Worm (Caenorhabditis elegans) whole organism, L1 larva: ENCODE data around the gene srsy-2.

Experiments used
- C16A3.4 ChIP-seq: fragments of 150-350 bp; optimal IDR thresholded peaks from 2 replicates; lab custom pipeline; 2014; ENCODE audit warnings: missing biosample characterization, missing genetic modification characterization
- F16B12.6 ChIP-seq: fragments of 150-350 bp; optimal IDR thresholded peaks from 2 replicates; lab custom pipeline; 2014; ENCODE audit warnings: missing biosample characterization, missing genetic modification characterization
- alr-1 ChIP-seq: fragments of 200-800 bp; sonication (Bioruptor generic); optimal IDR thresholded peaks from 2 replicates; lab custom pipeline; 2018; ENCODE audit warnings: borderline replicate concordance, mild to moderate bottlenecking, missing genetic modification characterization, missing compliant biosample characterization
- ama-1 ChIP-seq: fragments of 150-350 bp; optimal IDR thresholded peaks from 2 replicates; lab custom pipeline; 2014
- blmp-1 ChIP-seq: fragments of 150-350 bp; optimal IDR thresholded peaks from 2 replicates; lab custom pipeline; 2014; ENCODE audit warnings: missing biosample characterization, missing genetic modification characterization
- ceh-63 ChIP-seq: fragments of 200-800 bp; sonication (Bioruptor generic); optimal IDR thresholded peaks from 2 replicates; lab custom pipeline; 2018; ENCODE audit warnings: mild to moderate bottlenecking, missing genetic modification characterization, missing compliant biosample characterization
- ceh-8 ChIP-seq: fragments of 200-800 bp; sonication (Bioruptor generic); optimal IDR thresholded peaks from 2 replicates; lab custom pipeline; 2018; ENCODE audit warnings: mild to moderate bottlenecking, missing genetic modification characterization, moderate library complexity, missing compliant biosample characterization
- ceh-82 ChIP-seq, 3 experiments: fragments of 150-350 bp in 1 of 3; sonication (generic microtip) in 2 of 3; optimal IDR thresholded peaks; 2 replicates each; lab custom pipeline; 2014 to 2017; ENCODE audit warnings: missing biosample characterization in 3 of 3, missing genetic modification characterization in 3 of 3
- ceh-88 ChIP-seq: fragments of 200-800 bp; sonication (Bioruptor generic); IDR thresholded peaks from 2 replicates; pipeline ENCODE4 v1.3.6; 2022; ENCODE audit warnings: missing genetic modification characterization, missing compliant biosample characterization
- dpl-1 ChIP-seq, 3 experiments: fragments of 150-350 bp in 2 of 3; sonication (generic microtip) in 1 of 3; optimal IDR thresholded peaks; 2 replicates each; lab custom pipeline; 2014 to 2017; ENCODE audit warnings: missing biosample characterization in 3 of 3, missing genetic modification characterization in 3 of 3, missing genetic modification reagents in 3 of 3
- dsc-1 ChIP-seq: sonication (generic microtip); optimal IDR thresholded peaks from 2 replicates; lab custom pipeline; 2016; ENCODE audit warnings: mild to moderate bottlenecking, missing genetic modification characterization, missing compliant biosample characterization
- efl-3 ChIP-seq: fragments of 200-800 bp; sonication (Bioruptor generic); optimal IDR thresholded peaks from 2 replicates; lab custom pipeline; 2018; ENCODE audit warnings: mild to moderate bottlenecking, missing genetic modification characterization, missing compliant biosample characterization
- egl-27 ChIP-seq, 2 experiments: fragments of 150-350 bp in 1 of 2; sonication (generic microtip); optimal IDR thresholded peaks; 3 replicates each; lab custom pipeline; 2017 to 2018; ENCODE audit warnings: missing biosample characterization in 2 of 2, missing genetic modification characterization in 2 of 2, missing genetic modification reagents in 2 of 2
- fkh-10 ChIP-seq: sonication (generic microtip); optimal IDR thresholded peaks from 2 replicates; lab custom pipeline; 2017; ENCODE audit warnings: missing biosample characterization, missing genetic modification reagents, missing genetic modification characterization
- fkh-8 ChIP-seq: sonication (generic microtip); optimal IDR thresholded peaks from 2 replicates; lab custom pipeline; 2016; ENCODE audit warnings: mild to moderate bottlenecking, missing genetic modification characterization, missing compliant biosample characterization
- fos-1 ChIP-seq: fragments of 150-350 bp; optimal IDR thresholded peaks from 2 replicates; lab custom pipeline; 2014; ENCODE audit warnings: missing biosample characterization, missing genetic modification characterization
- grh-1 ChIP-seq: fragments of 200-800 bp; sonication (Bioruptor generic); IDR thresholded peaks from 2 replicates; pipeline ENCODE4 v1.3.6; 2022; ENCODE audit warnings: missing genetic modification reagents, missing genetic modification characterization, missing compliant biosample characterization
- hlh-17 ChIP-seq: fragments of 200-800 bp; sonication (Bioruptor generic); optimal IDR thresholded peaks from 2 replicates; lab custom pipeline; 2018; ENCODE audit warnings: missing genetic modification characterization, mild to moderate bottlenecking, missing compliant biosample characterization, moderate library complexity, borderline replicate concordance
- jun-1 ChIP-seq: fragments of 150-350 bp; optimal IDR thresholded peaks from 2 replicates; lab custom pipeline; 2014; ENCODE audit warnings: missing biosample characterization, missing genetic modification reagents, missing genetic modification characterization
- lin-13 ChIP-seq: fragments of 150-350 bp; optimal IDR thresholded peaks from 2 replicates; lab custom pipeline; 2014; ENCODE audit warnings: missing biosample characterization, missing genetic modification reagents, missing genetic modification characterization
- lin-15B ChIP-seq: fragments of 150-350 bp; sonication (generic microtip); optimal IDR thresholded peaks from 3 replicates; lab custom pipeline; 2014; ENCODE audit warnings: missing biosample characterization, missing genetic modification characterization
- lir-3 ChIP-seq: sonication (generic microtip); optimal IDR thresholded peaks from 2 replicates; lab custom pipeline; 2016; ENCODE audit warnings: mild to moderate bottlenecking, missing genetic modification characterization, moderate library complexity, missing compliant biosample characterization; ENCODE audit not compliant: poor library complexity
- mab-9 ChIP-seq: fragments of 200-800 bp; sonication (Bioruptor generic); IDR thresholded peaks from 2 replicates; pipeline ENCODE4 v1.3.6; 2022; ENCODE audit warnings: missing genetic modification reagents, missing genetic modification characterization, missing compliant biosample characterization
- mdl-1 ChIP-seq, 2 experiments: fragments of 150-350 bp; optimal IDR thresholded peaks; 2 replicates each; lab custom pipeline; 2014 to 2017; ENCODE audit warnings: missing biosample characterization in 2 of 2, missing genetic modification characterization in 2 of 2, inconsistent platforms in 1 of 2
- mep-1 ChIP-seq: fragments of 150-350 bp; optimal IDR thresholded peaks from 2 replicates; lab custom pipeline; 2014; ENCODE audit warnings: missing biosample characterization, missing genetic modification characterization
- nhr-19 ChIP-seq: fragments of 200-800 bp; sonication (Bioruptor generic); conservative IDR thresholded peaks from 2 replicates; pipeline ENCODE4 v1.3.6; 2022; ENCODE audit warnings: missing genetic modification characterization, missing compliant biosample characterization
- nhr-28 ChIP-seq: fragments of 150-350 bp; optimal IDR thresholded peaks from 2 replicates; lab custom pipeline; 2014; ENCODE audit warnings: missing biosample characterization, missing genetic modification characterization
- nhr-47 ChIP-seq: sonication (generic microtip); optimal IDR thresholded peaks from 2 replicates; lab custom pipeline; 2016; ENCODE audit warnings: mild to moderate bottlenecking, missing genetic modification characterization, moderate library complexity, missing compliant biosample characterization
- nhr-71 ChIP-seq: sonication (generic microtip); optimal IDR thresholded peaks from 2 replicates; lab custom pipeline; 2016; ENCODE audit warnings: mild to moderate bottlenecking, missing genetic modification characterization, moderate library complexity, missing compliant biosample characterization
- nhr-77 ChIP-seq: fragments of 150-350 bp; optimal IDR thresholded peaks from 2 replicates; lab custom pipeline; 2014; ENCODE audit warnings: missing biosample characterization, missing genetic modification characterization
- nhr-85 ChIP-seq: sonication (generic microtip); peaks from one replicate; lab custom pipeline; 2016; ENCODE audit warnings: missing genetic modification characterization, inconsistent platforms, missing compliant biosample characterization
- pag-3 ChIP-seq: sonication (generic microtip); optimal IDR thresholded peaks from 2 replicates; lab custom pipeline; 2017; ENCODE audit warnings: missing genetic modification characterization, mild to moderate bottlenecking, missing compliant biosample characterization, antibody characterized with exemption, borderline replicate concordance; ENCODE audit not compliant: insufficient read depth
- pqm-1 ChIP-seq: sonication (generic microtip); optimal IDR thresholded peaks from 3 replicates; lab custom pipeline; 2017; ENCODE audit warnings: missing biosample characterization, missing genetic modification characterization
- rnt-1 ChIP-seq: sonication (generic microtip); optimal IDR thresholded peaks from 2 replicates; lab custom pipeline; 2016; ENCODE audit warnings: mild to moderate bottlenecking, missing genetic modification characterization, moderate library complexity, missing compliant biosample characterization
- snpc-4 ChIP-seq: fragments of 150-350 bp; optimal IDR thresholded peaks from 2 replicates; lab custom pipeline; 2014; ENCODE audit warnings: missing biosample characterization, missing genetic modification characterization
- snu-23 ChIP-seq: sonication (generic microtip); optimal IDR thresholded peaks from 2 replicates; lab custom pipeline; 2016; ENCODE audit warnings: missing genetic modification characterization, missing compliant biosample characterization
- sox-4 ChIP-seq: sonication (generic microtip); optimal IDR thresholded peaks from 2 replicates; lab custom pipeline; 2016; ENCODE audit warnings: missing genetic modification characterization, missing compliant biosample characterization
- sptf-1 ChIP-seq: fragments of 150-350 bp; optimal IDR thresholded peaks from 2 replicates; lab custom pipeline; 2014; ENCODE audit warnings: missing biosample characterization, missing genetic modification characterization
- tbx-2 ChIP-seq: sonication (generic microtip); optimal IDR thresholded peaks from 2 replicates; lab custom pipeline; 2016; ENCODE audit warnings: missing genetic modification characterization, missing compliant biosample characterization
- unc-130 ChIP-seq: fragments of 150-350 bp; optimal IDR thresholded peaks from 2 replicates; lab custom pipeline; 2017; ENCODE audit warnings: missing biosample characterization, missing genetic modification characterization, inconsistent platforms
- unc-62 ChIP-seq: fragments of 150-350 bp; optimal IDR thresholded peaks from 2 replicates; lab custom pipeline; 2014; ENCODE audit warnings: missing biosample characterization, missing genetic modification reagents, missing genetic modification characterization
- unc-98 ChIP-seq: fragments of 200-800 bp; sonication (Bioruptor generic); IDR thresholded peaks from 2 replicates; pipeline ENCODE4 v1.3.6; 2022; ENCODE audit warnings: missing genetic modification characterization, missing compliant biosample characterization
- zag-1 ChIP-seq: fragments of 150-350 bp; optimal IDR thresholded peaks from 2 replicates; lab custom pipeline; 2014; ENCODE audit warnings: missing biosample characterization, missing genetic modification characterization
- ztf-4 ChIP-seq: fragments of 150-350 bp; optimal IDR thresholded peaks from 2 replicates; lab custom pipeline; 2014; ENCODE audit warnings: missing biosample characterization, missing genetic modification characterization

srsy-2 gene

ce11 chrII:6269805-6270414, 43.0 kb upstream of the srsy-2 start, which contains the start of gene F13H8.2 (continued):
- TF ChIP-seq ztf-4 (tag; lab: Kevin White, UChicago) (peak; percentile 47), pag-3 (no peak), lir-3 (peak; percentile 72), mdl-1 (tag; optimal IDR thresholded peaks at IDR 0.05; lab: Kevin White, UChicago) (peak in 1 of 2 experiments; percentile 75), nhr-28 (tag; lab: Kevin White, UChicago) (no peak), F16B12.6 (tag; lab: Kevin White, UChicago) (peak; percentile 98), ceh-63 (GFP tag; lab: Kevin White, UChicago) (no peak), lin-15B (tag; lab: Kevin White, UChicago) (peak; percentile 70), ama-1 (lab: Kevin White, UChicago) (peak; percentile 67), jun-1 (tag; lab: Kevin White, UChicago) (peak; percentile 57), unc-98 (GFP tag; lab: Robert Waterston, UW) (no peak), fkh-10 (GFP tag; lab: Kevin White, UChicago) (peak; percentile 20), egl-27 (tag; optimal IDR thresholded peaks at IDR 0.05; lab: Kevin White, UChicago) (no peak), efl-3 (GFP tag; lab: Kevin White, UChicago) (no peak), mab-9 (GFP tag; lab: Robert Waterston, UW) (peak; percentile 83), zag-1 (tag; lab: Kevin White, UChicago) (no peak), fos-1 (peak; percentile 51), ceh-88 (GFP tag; lab: Robert Waterston, UW) (peak; percentile 81), fkh-8 (tag; lab: Kevin White, UChicago) (peak; percentile 68), ceh-8 (GFP tag; lab: Kevin White, UChicago) (peak; percentile 83), unc-62 (GFP tag; lab: Kevin White, UChicago) (no peak), dpl-1 (GFP tag; optimal IDR thresholded peaks at IDR 0.05; lab: Kevin White, UChicago) (peak; percentile 96 to 98 (median 97)), nhr-71 (tag; lab: Kevin White, UChicago) (peak; percentile 90), grh-1 (GFP tag; lab: Robert Waterston, UW) (peak; percentile 82), alr-1 (no peak), snpc-4 (tag; lab: Kevin White, UChicago) (peak; percentile 44), tbx-2 (tag; lab: Kevin White, UChicago) (peak; percentile 86), sptf-1 (tag; lab: Kevin White, UChicago) (no peak), dsc-1 (peak; percentile 82), snu-23 (peak; percentile 86), nhr-19 (peak; percentile 89), lin-13 (GFP tag; lab: Kevin White, UChicago) (peak; percentile 56), nhr-85 (peak; percentile 88), unc-130 (peak; percentile 90), nhr-47 (peak; percentile 91), sox-4 (peak; percentile 25), hlh-17 (GFP tag; lab: Kevin White, UChicago) (no peak), nhr-77 (tag; lab: Kevin White, UChicago) (peak; percentile 62)

DNA sequence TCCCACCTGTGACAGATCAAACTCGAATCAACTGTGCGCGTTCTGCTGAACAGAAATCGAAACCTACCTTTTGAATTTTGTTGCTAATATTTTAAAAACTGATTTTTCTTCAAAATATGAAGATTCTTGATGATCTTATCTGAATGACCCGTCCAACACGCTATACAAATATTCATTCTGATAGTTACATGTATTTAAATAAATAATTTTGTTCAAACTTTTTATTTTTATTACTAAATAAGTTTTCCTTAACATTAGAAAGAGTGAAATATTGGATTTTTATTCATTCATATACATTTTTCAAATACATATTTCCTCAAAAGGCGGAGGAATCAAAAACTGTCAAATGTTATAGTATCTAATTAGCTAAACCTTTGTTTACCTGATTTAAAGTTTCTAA, 41.1 kb upstream of the srsy-2 start, which contains the start of gene F13H8.8:
Gene F13H8.8, minus strand, starts transcription at position 101 of the 400 bp plus-strand sequence.
- TF ChIP-seq tbx-2 (tag; lab: Kevin White, UChicago) (no peak), mep-1 (tag; lab: Kevin White, UChicago) (no peak), ceh-82 (tag; optimal IDR thresholded peaks at IDR 0.05; lab: Kevin White, UChicago) (no peak), C16A3.4 (tag; lab: Kevin White, UChicago) (no peak), rnt-1 (tag; lab: Kevin White, UChicago) (no peak), jun-1 (tag; lab: Kevin White, UChicago) (no peak), lir-3 (no peak), blmp-1 (tag; lab: Kevin White, UChicago) (no peak), unc-62 (GFP tag; lab: Kevin White, UChicago) (no peak), pqm-1 (no peak), ceh-8 (GFP tag; lab: Kevin White, UChicago) (no peak), snu-23 (no peak)
- TF ChIP-seq, all 84 proteins: peak for 0
